Worm (Caenorhabditis elegans) whole organism, young adult: Measurements from ENCODE around the gene ZK262.2.

Source experiments
- B0261.1 ChIP-seq: sonication (generic microtip); optimal IDR thresholded peaks from 2 replicates; lab custom pipeline; 2016; ENCODE audit warnings: mild to moderate bottlenecking, missing genetic modification characterization, moderate library complexity, missing compliant biosample characterization
- B0336.3 ChIP-seq: fragments of 200-800 bp; sonication (Bioruptor generic); IDR thresholded peaks from 2 replicates; pipeline ENCODE4 v1.3.6; 2022; ENCODE audit warnings: missing genetic modification characterization, missing compliant biosample characterization
- F10E7.11 ChIP-seq: sonication (generic microtip); optimal IDR thresholded peaks from 2 replicates; lab custom pipeline; 2017; ENCODE audit warnings: mild to moderate bottlenecking, missing genetic modification characterization, moderate library complexity, missing compliant biosample characterization
- F23B12.7 ChIP-seq: sonication (generic microtip); optimal IDR thresholded peaks from 2 replicates; lab custom pipeline; 2017; ENCODE audit warnings: missing genetic modification characterization, mild to moderate bottlenecking, missing compliant biosample characterization, antibody characterized with exemption, moderate library complexity; ENCODE audit not compliant: insufficient read depth
- F39B2.1 ChIP-seq: fragments of 200-800 bp; sonication (Bioruptor generic); IDR thresholded peaks from 2 replicates; pipeline ENCODE4 v1.3.6; 2022; ENCODE audit warnings: missing genetic modification reagents, missing genetic modification characterization, missing compliant biosample characterization
- T07F8.4 ChIP-seq: sonication (generic microtip); optimal IDR thresholded peaks from 2 replicates; lab custom pipeline; 2016; ENCODE audit warnings: mild to moderate bottlenecking, missing genetic modification characterization, moderate library complexity, missing compliant biosample characterization
- Y56A3A.18 ChIP-seq: fragments of 200-800 bp; sonication (Bioruptor generic); IDR thresholded peaks from 2 replicates; pipeline ENCODE4 v1.3.6; 2022; ENCODE audit warnings: missing genetic modification reagents, missing genetic modification characterization, missing compliant biosample characterization
- Y67H2A.10 ChIP-seq: fragments of 200-800 bp; sonication (Bioruptor generic); conservative IDR thresholded peaks from 2 replicates; pipeline ENCODE4 v1.3.6; 2022; ENCODE audit warnings: missing genetic modification reagents, missing genetic modification characterization, missing compliant biosample characterization
- Y95B8A.8 ChIP-seq: fragments of 200-800 bp; sonication (Bioruptor generic); IDR thresholded peaks from 2 replicates; pipeline ENCODE4 v1.3.6; 2022; ENCODE audit warnings: missing genetic modification reagents, missing genetic modification characterization, missing compliant biosample characterization
- aptf-2 ChIP-seq: fragments of 200-800 bp; sonication (Bioruptor generic); conservative IDR thresholded peaks from 2 replicates; pipeline ENCODE4 v1.3.6; 2022; ENCODE audit warnings: missing genetic modification reagents, missing genetic modification characterization, missing compliant biosample characterization
- attf-6 ChIP-seq: fragments of 200-800 bp; sonication (Bioruptor generic); IDR thresholded peaks from 2 replicates; pipeline ENCODE4 v1.3.6; 2022; ENCODE audit warnings: missing genetic modification reagents, missing genetic modification characterization, missing compliant biosample characterization
- bed-1 ChIP-seq: fragments of 200-800 bp; sonication (Bioruptor generic); IDR thresholded peaks from 2 replicates; pipeline ENCODE4 v1.3.6; 2022; ENCODE audit warnings: missing genetic modification reagents, missing genetic modification characterization, missing compliant biosample characterization
- ceh-79 ChIP-seq: sonication (generic microtip); optimal IDR thresholded peaks from 2 replicates; lab custom pipeline; 2017; ENCODE audit warnings: mild to moderate bottlenecking, missing genetic modification characterization, missing compliant biosample characterization
- dpff-1 ChIP-seq: sonication (generic microtip); optimal IDR thresholded peaks from 2 replicates; lab custom pipeline; 2017; ENCODE audit warnings: mild to moderate bottlenecking, missing genetic modification characterization, missing compliant biosample characterization
- efl-1 ChIP-seq: fragments of 150-350 bp; optimal IDR thresholded peaks from 2 replicates; lab custom pipeline; 2014; ENCODE audit warnings: missing biosample characterization, missing genetic modification reagents, missing genetic modification characterization
- ekl-4 ChIP-seq: fragments of 200-800 bp; sonication (Bioruptor generic); IDR thresholded peaks from 2 replicates; pipeline ENCODE4 v1.3.6; 2022; ENCODE audit warnings: missing genetic modification reagents, missing genetic modification characterization, missing compliant biosample characterization
- hlh-12 ChIP-seq: sonication (generic microtip); optimal IDR thresholded peaks from 2 replicates; lab custom pipeline; 2016; ENCODE audit warnings: missing genetic modification characterization, missing compliant biosample characterization
- hmg-1.2 ChIP-seq: fragments of 200-800 bp; sonication (Bioruptor generic); IDR thresholded peaks from 2 replicates; pipeline ENCODE4 v1.3.6; 2022; ENCODE audit warnings: missing genetic modification reagents, missing genetic modification characterization, missing compliant biosample characterization
- hmg-20 ChIP-seq: fragments of 200-800 bp; sonication (Bioruptor generic); IDR thresholded peaks from 2 replicates; pipeline ENCODE4 v1.3.6; 2022; ENCODE audit warnings: missing genetic modification reagents, missing genetic modification characterization, missing compliant biosample characterization
- hrde-1 ChIP-seq: sonication (generic microtip); optimal IDR thresholded peaks from 2 replicates; lab custom pipeline; 2016; ENCODE audit warnings: missing genetic modification characterization, mild to moderate bottlenecking, missing compliant biosample characterization, moderate library complexity, missing genotype, missing genetic modification reagents, borderline replicate concordance
- lag-1 ChIP-seq: fragments of 200-800 bp; sonication (Bioruptor generic); IDR thresholded peaks from 2 replicates; pipeline ENCODE4 v1.3.6; 2022; ENCODE audit warnings: missing genetic modification reagents, missing genetic modification characterization, missing compliant biosample characterization
- lin-35 ChIP-seq, 3 experiments: fragments of 150-350 bp in 2 of 3; sonication (generic microtip) in 1 of 3; optimal IDR thresholded peaks; 2 replicates each; lab custom pipeline; 2014 to 2018; ENCODE audit warnings: missing biosample characterization in 3 of 3, missing genetic modification characterization in 3 of 3, missing genetic modification reagents in 3 of 3
- lin-40 ChIP-seq: sonication (generic microtip); optimal IDR thresholded peaks from 2 replicates; lab custom pipeline; 2016; ENCODE audit warnings: missing genetic modification characterization, mild to moderate bottlenecking, missing compliant biosample characterization, missing genotype, missing genetic modification reagents
- lin-54 ChIP-seq: fragments of 200-800 bp; sonication (Bioruptor generic); optimal IDR thresholded peaks from 2 replicates; lab custom pipeline; 2018; ENCODE audit warnings: mild to moderate bottlenecking, missing genetic modification characterization, missing compliant biosample characterization
- lsl-1 ChIP-seq: fragments of 200-800 bp; sonication (Bioruptor generic); optimal IDR thresholded peaks from 2 replicates; lab custom pipeline; 2018; ENCODE audit warnings: mild to moderate bottlenecking, missing genetic modification characterization, moderate library complexity, missing compliant biosample characterization
- lsy-27 ChIP-seq: sonication (generic microtip); optimal IDR thresholded peaks from 2 replicates; lab custom pipeline; 2017; ENCODE audit warnings: missing genetic modification characterization, mild to moderate bottlenecking, missing compliant biosample characterization, antibody characterized with exemption, missing genotype, borderline replicate concordance; ENCODE audit not compliant: insufficient read depth
- madf-6 ChIP-seq: fragments of 200-800 bp; sonication (Bioruptor generic); IDR thresholded peaks from 2 replicates; pipeline ENCODE4 v1.3.6; 2022; ENCODE audit warnings: missing genetic modification reagents, missing genetic modification characterization, missing compliant biosample characterization
- mes-4 ChIP-seq: sonication (generic microtip); optimal IDR thresholded peaks from 2 replicates; lab custom pipeline; 2016; ENCODE audit warnings: missing genotype, missing genetic modification characterization, missing compliant biosample characterization
- mxl-1 ChIP-seq: sonication (generic microtip); optimal IDR thresholded peaks from 2 replicates; lab custom pipeline; 2016; ENCODE audit warnings: missing genetic modification characterization, missing compliant biosample characterization
- nhr-27 ChIP-seq: fragments of 200-800 bp; sonication (Bioruptor generic); optimal IDR thresholded peaks from 2 replicates; lab custom pipeline; 2018; ENCODE audit warnings: mild to moderate bottlenecking, missing genetic modification characterization, moderate library complexity, missing compliant biosample characterization
- nhr-90 ChIP-seq: sonication (generic microtip); optimal IDR thresholded peaks from 2 replicates; lab custom pipeline; 2016; ENCODE audit warnings: missing genotype, mild to moderate bottlenecking, missing genetic modification characterization, missing compliant biosample characterization
- pbrm-1 ChIP-seq: fragments of 200-800 bp; sonication (Bioruptor generic); IDR thresholded peaks from 2 replicates; pipeline ENCODE4 v1.3.6; 2022; ENCODE audit warnings: missing genetic modification reagents, missing genetic modification characterization, missing compliant biosample characterization
- rcor-1 ChIP-seq: fragments of 200-800 bp; sonication (Bioruptor generic); IDR thresholded peaks from 2 replicates; pipeline ENCODE4 v1.3.6; 2022; ENCODE audit warnings: missing genetic modification reagents, missing genetic modification characterization, missing compliant biosample characterization
- sea-2 ChIP-seq: fragments of 200-800 bp; sonication (Bioruptor generic); IDR thresholded peaks from 2 replicates; pipeline ENCODE4 v1.3.6; 2022; ENCODE audit warnings: missing genetic modification characterization, missing compliant biosample characterization
- sptf-2 ChIP-seq: fragments of 200-800 bp; sonication (Bioruptor generic); optimal IDR thresholded peaks from 2 replicates; lab custom pipeline; 2018; ENCODE audit warnings: mild to moderate bottlenecking, missing genetic modification characterization, missing compliant biosample characterization
- tlf-1 ChIP-seq: fragments of 200-800 bp; sonication (Bioruptor generic); optimal IDR thresholded peaks from 2 replicates; lab custom pipeline; 2018; ENCODE audit warnings: mild to moderate bottlenecking, missing genetic modification characterization, missing compliant biosample characterization

ZK262.2 gene

ce11 chrV:18394203-18394602 is 18.6 kb downstream of the ZK262.2 start, which contains the start of gene Y51A2B.6 (continued):
- TF ChIP-seq F23B12.7 (tag; lab: Kevin White, UChicago) (no peak), attf-6 (GFP tag; lab: Robert Waterston, UW) (no peak), ceh-79 (tag; lab: Kevin White, UChicago) (no peak), sptf-2 (GFP tag; lab: Kevin White, UChicago) (no peak), hrde-1 (no peak), ekl-4 (GFP tag; lab: Robert Waterston, UW) (no peak)

ce11 chrV:18389046-18389445 is 23.7 kb downstream of the ZK262.2 start, which contains the start of the genes Y51A2B.4 and Y51A2B.5:
Y51A2B.4 (minus strand) TSS chrV:18389146.
Y51A2B.5 (plus strand) TSS chrV:18389277.
- TF ChIP-seq rcor-1 (GFP tag; lab: Robert Waterston, UW): no peak
- no peak for TF ChIP-seq lin-54
- no peak for TF ChIP-seq Y56A3A.18 (GFP tag; lab: Robert Waterston, UW)
- no peak for TF ChIP-seq hlh-12 (tag; lab: Kevin White, UChicago)
- TF ChIP-seq efl-1 (GFP tag; lab: Kevin White, UChicago): no peak
- TF ChIP-seq lag-1 (GFP tag; lab: Robert Waterston, UW): no peak
- no peak for TF ChIP-seq Y95B8A.8 (GFP tag; lab: Robert Waterston, UW)
- no peak for TF ChIP-seq ceh-79 (tag; lab: Kevin White, UChicago)
- no peak for TF ChIP-seq Y67H2A.10 (GFP tag; lab: Robert Waterston, UW)
- TF ChIP-seq lin-40 (tag; lab: Kevin White, UChicago): no peak
- no peak for TF ChIP-seq lsl-1

ce11 chrV:18382590-18382989 is 30.2 kb downstream of the ZK262.2 start, which contains the start of gene nhr-288:
nhr-288 (minus strand) TSS chrV:18382690.
- TF ChIP-seq B0336.3 (GFP tag; lab: Robert Waterston, UW) (no peak), pbrm-1 (GFP tag; lab: Robert Waterston, UW) (no peak), F39B2.1 (GFP tag; lab: Robert Waterston, UW) (no peak), B0261.1 (no peak), sea-2 (GFP tag; lab: Robert Waterston, UW) (no peak), aptf-2 (GFP tag; lab: Robert Waterston, UW) (no peak), hmg-20 (GFP tag; lab: Robert Waterston, UW) (no peak), dpff-1 (tag; lab: Kevin White, UChicago) (no peak), hmg-1.2 (GFP tag; lab: Robert Waterston, UW) (no peak), bed-1 (GFP tag; lab: Robert Waterston, UW) (no peak), nhr-90 (tag; lab: Kevin White, UChicago) (no peak), madf-6 (GFP tag; lab: Robert Waterston, UW) (no peak), lsy-27 (tag; lab: Kevin White, UChicago) (no peak), nhr-27 (tag; lab: Kevin White, UChicago) (no peak), F10E7.11 (no peak), tlf-1 (no peak), mxl-1 (no peak), lin-35 (GFP tag; optimal IDR thresholded peaks at IDR 0.05; lab: Kevin White, UChicago) (no peak), mes-4 (no peak), T07F8.4 (tag; lab: Kevin White, UChicago) (no peak)
- TF ChIP-seq, all 124 proteins: peak for 0
